Fruit fly (Drosophila melanogaster): Measurements from ENCODE around the gene Cht11.

Gene Cht11

DNA sequence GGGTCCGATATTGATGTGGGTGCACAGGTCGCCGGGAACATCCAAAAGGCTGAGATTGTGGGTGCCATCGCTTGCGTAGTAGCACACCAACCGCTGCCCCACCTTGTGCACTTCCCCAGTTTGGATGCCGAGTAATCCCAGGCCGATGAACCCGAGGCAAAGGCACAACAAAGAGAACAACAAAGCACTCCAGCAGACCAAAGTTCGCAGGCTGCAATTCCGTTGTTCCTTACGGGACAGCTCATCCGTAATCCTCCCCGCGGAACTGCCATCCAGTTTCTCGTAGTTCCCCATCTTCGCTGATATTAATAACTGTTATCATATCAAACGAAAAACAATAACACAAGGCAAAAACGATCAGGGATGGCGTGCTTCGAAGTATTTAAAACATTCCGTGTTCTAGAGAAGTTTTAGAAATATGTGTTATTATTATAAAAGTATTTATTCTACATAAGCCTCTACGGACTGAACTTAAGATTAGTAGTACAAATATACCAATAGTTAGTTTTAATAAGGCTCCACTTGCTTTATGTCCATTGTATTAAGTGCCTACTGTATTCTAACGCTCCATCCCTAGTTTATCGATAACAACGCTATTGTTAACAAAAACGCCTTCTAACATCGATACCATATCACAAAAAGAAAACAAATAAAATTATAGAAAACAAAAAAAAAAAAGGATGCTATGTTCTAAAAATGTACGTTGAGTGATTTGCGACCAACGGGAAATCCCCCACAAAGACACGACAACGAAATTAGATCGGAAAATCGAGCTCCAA, at the start of gene Cht11, which contains the start of gene CG4558 (continued):
- TF ChIP-seq Taf1 (GFP tag; IDR thresholded peaks at IDR 0.05) (peak; percentile 72), CG3847 (GFP tag; IDR thresholded peaks at IDR 0.05) (peak; percentile 84), CG17829 (tag; optimal IDR thresholded peaks at IDR 0.05) (peak; percentile 87), eve (GFP tag; optimal IDR thresholded peaks at IDR 0.05) (no peak), CG8290 (GFP tag; optimal IDR thresholded peaks at IDR 0.05) (peak; percentile 62), CG8290 (tag; optimal IDR thresholded peaks at IDR 0.05) (peak in 1 of 2 experiments; percentile 56), ase (GFP tag; IDR thresholded peaks at IDR 0.05) (peak; percentile 82), wdn (GFP tag; IDR thresholded peaks at IDR 0.05) (peak; percentile 72), CG5180 (GFP tag; optimal IDR thresholded peaks at IDR 0.05) (peak; percentile 37), CG18476 (GFP tag; optimal IDR thresholded peaks at IDR 0.05) (peak; percentile 57), otp (GFP tag; IDR thresholded peaks at IDR 0.05) (peak; percentile 35; the same call in 1 of the 3 replicates), twi (tag; optimal IDR thresholded peaks at IDR 0.05) (peak; percentile 47), dan (GFP tag; IDR thresholded peaks at IDR 0.05) (no peak), da (GFP tag; optimal IDR thresholded peaks at IDR 0.05) (no peak), Poxn (GFP tag; IDR thresholded peaks at IDR 0.05) (no peak), CG11456 (GFP tag; IDR thresholded peaks at IDR 0.05) (peak; percentile 84), az2 (GFP tag; optimal IDR thresholded peaks at IDR 0.05) (peak; percentile 78), D19B (GFP tag; optimal IDR thresholded peaks at IDR 0.05) (peak; percentile 60), onecut (GFP tag; IDR thresholded peaks at IDR 0.05) (peak; percentile 56), CG6854 (GFP tag; optimal IDR thresholded peaks at IDR 0.05) (peak; percentile 37), Ssrp (tag; optimal IDR thresholded peaks at IDR 0.05) (peak; percentile 81), CG10654 (GFP tag; optimal IDR thresholded peaks at IDR 0.05) (peak; percentile 77), CG12219 (GFP tag; optimal IDR thresholded peaks at IDR 0.05) (peak; percentile 50), CG31441 (GFP tag; IDR thresholded peaks at IDR 0.05) (peak; percentile 83), ara (GFP tag; IDR thresholded peaks at IDR 0.05) (peak; percentile 72), Vsx1 (GFP tag; optimal IDR thresholded peaks at IDR 0.05) (peak; percentile 41), CG1024 (GFP tag; IDR thresholded peaks at IDR 0.05) (peak; percentile 49), sr (GFP tag; IDR thresholded peaks at IDR 0.05) (0 out of 3 replicates have a peak, but pooled peaks have one; percentile 24), tx (GFP tag; optimal IDR thresholded peaks at IDR 0.05) (peak; percentile 53), GATAe (GFP tag; conservative IDR thresholded peaks at IDR 0.05) (peak; percentile 62), CG18599 (GFP tag; optimal IDR thresholded peaks at IDR 0.05) (peak; percentile 82), NK7.1 (GFP tag; optimal IDR thresholded peaks at IDR 0.05) (no peak), lmd (GFP tag; IDR thresholded peaks at IDR 0.05) (peak; percentile 87), sc (optimal IDR thresholded peaks at IDR 0.05) (no peak), sc (GFP tag; optimal IDR thresholded peaks at IDR 0.05) (peak; percentile 50), CG13287 (GFP tag; IDR thresholded peaks at IDR 0.05; ENCODE audit: partially characterized antibody) (peak; percentile 70), CG1832 (GFP tag; optimal IDR thresholded peaks at IDR 0.05) (no peak), HmgZ (tag; optimal IDR thresholded peaks at IDR 0.05) (peak; percentile 87), Opbp (GFP tag; IDR thresholded peaks at IDR 0.05; ENCODE audit: partially characterized antibody) (0 out of 3 replicates have a peak, but pooled peaks have one; percentile 17), nau (GFP tag; optimal IDR thresholded peaks at IDR 0.05) (peak; percentile 58), kay (GFP tag; optimal IDR thresholded peaks at IDR 0.05) (peak; percentile 77), dm (GFP tag; optimal IDR thresholded peaks at IDR 0.05) (peak; percentile 50), mam (GFP tag; optimal IDR thresholded peaks at IDR 0.05) (peak; percentile 84), CG32772 (GFP tag; IDR thresholded peaks at IDR 0.05) (peak; percentile 80), Blimp-1 (GFP tag; optimal IDR thresholded peaks at IDR 0.05) (peak; percentile 74), CG6791 (GFP tag; IDR thresholded peaks at IDR 0.05; ENCODE audit: partially characterized antibody) (no peak), Chrac-16 (GFP tag; optimal IDR thresholded peaks at IDR 0.05) (peak; percentile 81), sima (GFP tag; optimal IDR thresholded peaks at IDR 0.05) (no peak), Dref (GFP tag; IDR thresholded peaks at IDR 0.05) (peak; percentile 74), Elba2 (GFP tag; optimal IDR thresholded peaks at IDR 0.05) (no peak)
